Fruit fly (Drosophila melanogaster) whole organism, embryonic: Measurements from ENCODE around the gene CG10947.

ENCODE experiments used
- BEAF-32 ChIP-seq: fragments of 200-800 bp; sonication (Bioruptor generic); optimal IDR thresholded peaks from 3 replicates; lab custom pipeline; 2017; ENCODE audit warnings: missing biosample characterization, missing genetic modification characterization, mild to moderate bottlenecking, moderate library complexity, missing genetic modification reagents
- Blimp-1 ChIP-seq: fragments of 200-800 bp; sonication (Bioruptor generic); optimal IDR thresholded peaks from 3 replicates; lab custom pipeline; 2018; ENCODE audit warnings: missing biosample characterization, missing genetic modification characterization, mild to moderate bottlenecking, moderate library complexity, missing genetic modification reagents
- CG10543 ChIP-seq: fragments of 200-800 bp; sonication (Bioruptor generic); optimal IDR thresholded peaks from 3 replicates; lab custom pipeline; 2017; ENCODE audit warnings: missing biosample characterization, mild to moderate bottlenecking, missing genetic modification characterization, moderate library complexity
- CG11093 ChIP-seq: fragments of 200-800 bp; sonication (Bioruptor generic); IDR thresholded peaks from 3 replicates; pipeline ENCODE4 v1.3.6; 2022; ENCODE audit warnings: missing biosample characterization, missing genetic modification characterization
- CG12071 ChIP-seq: fragments of 200-800 bp; sonication (Bioruptor generic); optimal IDR thresholded peaks from 3 replicates; lab custom pipeline; 2018; ENCODE audit warnings: missing biosample characterization, mild to moderate bottlenecking, missing genetic modification characterization
- CG13287 ChIP-seq: fragments of 200-800 bp; sonication (Bioruptor generic); IDR thresholded peaks from 2 replicates; pipeline ENCODE4 v1.3.6; 2022; ENCODE audit warnings: missing biosample characterization, missing genetic modification characterization; ENCODE audit not compliant: partially characterized antibody
- CG14014 ChIP-seq: fragments of 200-800 bp; sonication (Bioruptor generic); IDR thresholded peaks from 2 replicates; pipeline ENCODE4 v1.3.6; 2022; ENCODE audit warnings: missing biosample characterization, missing genetic modification characterization
- CG14710 ChIP-seq: fragments of 200-800 bp; sonication (Bioruptor generic); optimal IDR thresholded peaks from 3 replicates; lab custom pipeline; 2019; ENCODE audit warnings: missing biosample characterization, mild to moderate bottlenecking, missing genetic modification characterization, moderate library complexity
- CG14860 ChIP-seq: fragments of 200-800 bp; sonication (Bioruptor generic); IDR thresholded peaks from 3 replicates; pipeline ENCODE4 v1.3.6; 2022; ENCODE audit warnings: missing biosample characterization, missing genetic modification characterization; ENCODE audit not compliant: partially characterized antibody
- CG15601 ChIP-seq: fragments of 200-800 bp; sonication (Bioruptor generic); optimal IDR thresholded peaks from 3 replicates; lab custom pipeline; 2019; ENCODE audit warnings: missing biosample characterization, mild to moderate bottlenecking, missing genetic modification characterization, moderate library complexity
- CG18476 ChIP-seq: fragments of 200-800 bp; sonication (Bioruptor generic); optimal IDR thresholded peaks from 2 replicates; lab custom pipeline; 2016; ENCODE audit warnings: missing biosample characterization, mild to moderate bottlenecking, missing genetic modification characterization
- CG18764 ChIP-seq: fragments of 200-800 bp; sonication (Bioruptor generic); optimal IDR thresholded peaks from 3 replicates; lab custom pipeline; 2016; ENCODE audit warnings: missing biosample characterization, missing genetic modification characterization
- CG2678 ChIP-seq: fragments of 200-800 bp; sonication (Bioruptor generic); optimal IDR thresholded peaks from 3 replicates; lab custom pipeline; 2019; ENCODE audit warnings: missing biosample characterization, mild to moderate bottlenecking, missing genetic modification characterization, moderate library complexity
- CG3163 ChIP-seq: fragments of 200-800 bp; sonication (Bioruptor generic); optimal IDR thresholded peaks from 3 replicates; lab custom pipeline; 2016; ENCODE audit warnings: missing biosample characterization, missing genetic modification characterization
- CG3281 ChIP-seq: fragments of 200-800 bp; sonication (Bioruptor generic); optimal IDR thresholded peaks from 3 replicates; lab custom pipeline; 2017; ENCODE audit warnings: missing biosample characterization, mild to moderate bottlenecking, missing genetic modification characterization
- CG34422 ChIP-seq: fragments of 200-800 bp; sonication (Bioruptor generic); IDR thresholded peaks from 3 replicates; pipeline ENCODE4 v1.3.6; 2022; ENCODE audit warnings: missing biosample characterization, missing genetic modification characterization
- CG4328 ChIP-seq: fragments of 200-800 bp; sonication (Bioruptor generic); optimal IDR thresholded peaks from 3 replicates; lab custom pipeline; 2017; ENCODE audit warnings: missing biosample characterization, missing genetic modification reagents, missing genetic modification characterization
- CG6854 ChIP-seq: fragments of 200-800 bp; sonication (Bioruptor generic); optimal IDR thresholded peaks from 3 replicates; lab custom pipeline; 2017; ENCODE audit warnings: missing biosample characterization, mild to moderate bottlenecking, missing genetic modification characterization
- CG7271 ChIP-seq: fragments of 200-800 bp; sonication (Bioruptor generic); optimal IDR thresholded peaks from 2 replicates; lab custom pipeline; 2018; ENCODE audit warnings: missing biosample characterization, mild to moderate bottlenecking, missing genetic modification characterization, moderate library complexity
- CG8924 ChIP-seq: fragments of 200-800 bp; optimal IDR thresholded peaks from 3 replicates; lab custom pipeline; 2019; ENCODE audit warnings: missing biosample characterization, mild to moderate bottlenecking, missing genetic modification characterization, moderate library complexity
- CTCF ChIP-seq: fragments of 200-800 bp; sonication (Bioruptor generic); optimal IDR thresholded peaks from 2 replicates; lab custom pipeline; 2017; ENCODE audit warnings: missing biosample characterization, mild to moderate bottlenecking, missing genetic modification characterization, moderate library complexity
- Chrac-16 ChIP-seq: fragments of 200-800 bp; sonication (Bioruptor generic); optimal IDR thresholded peaks from 3 replicates; lab custom pipeline; 2016; ENCODE audit warnings: missing biosample characterization, missing genetic modification characterization
- CrebB ChIP-seq: fragments of 200-800 bp; sonication (Bioruptor generic); optimal IDR thresholded peaks from 3 replicates; lab custom pipeline; 2018; ENCODE audit warnings: missing biosample characterization, mild to moderate bottlenecking, missing genetic modification characterization
- Dad ChIP-seq: fragments of 200-800 bp; sonication (Bioruptor generic); optimal IDR thresholded peaks from 3 replicates; lab custom pipeline; 2016; ENCODE audit warnings: missing biosample characterization, missing genetic modification characterization
- Drgx ChIP-seq: fragments of 200-800 bp; sonication (Bioruptor generic); IDR thresholded peaks from 2 replicates; pipeline ENCODE4 v1.3.6; 2022; ENCODE audit warnings: missing biosample characterization, missing genetic modification characterization
- Elba2 ChIP-seq: fragments of 200-800 bp; sonication (Bioruptor generic); optimal IDR thresholded peaks from 3 replicates; lab custom pipeline; 2016; ENCODE audit warnings: missing biosample characterization, missing genetic modification characterization
- Ets97D ChIP-seq: fragments of 200-800 bp; sonication (Bioruptor generic); optimal IDR thresholded peaks from 3 replicates; lab custom pipeline; 2016; ENCODE audit warnings: missing biosample characterization, missing genetic modification characterization
- Lim3 ChIP-seq: fragments of 200-800 bp; sonication (Bioruptor generic); IDR thresholded peaks from 2 replicates; pipeline ENCODE4 v1.3.6; 2022; ENCODE audit warnings: missing biosample characterization, missing genetic modification characterization
- MESR4 ChIP-seq: fragments of 200-800 bp; sonication (Bioruptor generic); optimal IDR thresholded peaks from 2 replicates; lab custom pipeline; 2018; ENCODE audit warnings: missing biosample characterization, mild to moderate bottlenecking, missing genetic modification characterization, moderate library complexity
- NK7.1 ChIP-seq: fragments of 200-800 bp; sonication (Bioruptor generic); optimal IDR thresholded peaks from 3 replicates; lab custom pipeline; 2016; ENCODE audit warnings: missing biosample characterization, missing genetic modification characterization
- Oaz ChIP-seq: fragments of 200-800 bp; sonication (Bioruptor generic); IDR thresholded peaks from 2 replicates; pipeline ENCODE4 v1.3.6; 2022; ENCODE audit warnings: missing biosample characterization, missing genetic modification characterization
- Poxn ChIP-seq: fragments of 200-800 bp; sonication (Bioruptor generic); IDR thresholded peaks from 2 replicates; pipeline ENCODE4 v1.3.6; 2022; ENCODE audit warnings: missing biosample characterization, missing genetic modification characterization
- Xbp1 ChIP-seq: fragments of 200-800 bp; sonication (Bioruptor generic); optimal IDR thresholded peaks from 3 replicates; lab custom pipeline; 2016; ENCODE audit warnings: missing biosample characterization, mild to moderate bottlenecking, missing genetic modification characterization
- Xrp1 ChIP-seq: fragments of 200-800 bp; sonication (Bioruptor generic); IDR thresholded peaks from 2 replicates; pipeline ENCODE4 v1.3.6; 2022; ENCODE audit warnings: missing biosample characterization, missing genetic modification characterization
- YL-1 ChIP-seq: fragments of 200-800 bp; sonication (Bioruptor generic); optimal IDR thresholded peaks from 3 replicates; lab custom pipeline; 2017; ENCODE audit warnings: missing biosample characterization, mild to moderate bottlenecking, missing genetic modification characterization
- bsh ChIP-seq, 2 experiments: fragments of 200-800 bp; sonication (Bioruptor generic); optimal IDR thresholded peaks; 2 replicates each; lab custom pipeline; 2017 to 2018; ENCODE audit warnings: mild to moderate bottlenecking in 2 of 2, missing biosample characterization in 2 of 2, missing genetic modification characterization in 2 of 2, moderate library complexity in 1 of 2
- chn ChIP-seq: fragments of 200-800 bp; sonication (Bioruptor generic); optimal IDR thresholded peaks from 2 replicates; lab custom pipeline; 2016; ENCODE audit warnings: missing biosample characterization, missing genetic modification characterization
- da ChIP-seq: fragments of 200-800 bp; sonication (Bioruptor generic); optimal IDR thresholded peaks from 2 replicates; lab custom pipeline; 2016; ENCODE audit warnings: missing biosample characterization, missing genetic modification characterization
- dan ChIP-seq: fragments of 200-800 bp; sonication (Bioruptor generic); IDR thresholded peaks from 2 replicates; pipeline ENCODE4 v1.3.6; 2022; ENCODE audit warnings: missing biosample characterization, missing genetic modification characterization
- emc ChIP-seq: fragments of 200-800 bp; sonication (Bioruptor generic); optimal IDR thresholded peaks from 2 replicates; lab custom pipeline; 2016; ENCODE audit warnings: missing biosample characterization, missing genetic modification characterization
- gsb ChIP-seq: fragments of 200-800 bp; sonication (Bioruptor generic); IDR thresholded peaks from 2 replicates; pipeline ENCODE4 v1.3.6; 2022; ENCODE audit warnings: missing biosample characterization, missing genetic modification characterization
- h ChIP-seq: fragments of >200 bp; optimal IDR thresholded peaks from 2 replicates; lab custom pipeline; 2017
- lab ChIP-seq: fragments of 200-800 bp; sonication (Bioruptor generic); optimal IDR thresholded peaks from 3 replicates; lab custom pipeline; 2017; ENCODE audit warnings: missing biosample characterization, missing genetic modification characterization, mild to moderate bottlenecking, moderate library complexity, missing genetic modification reagents
- nmo ChIP-seq: fragments of 200-800 bp; sonication (Bioruptor generic); optimal IDR thresholded peaks from 2 replicates; lab custom pipeline; 2018; ENCODE audit warnings: missing biosample characterization, mild to moderate bottlenecking, missing genetic modification characterization, moderate library complexity
- p53 ChIP-seq: fragments of 200-800 bp; sonication (Bioruptor generic); optimal IDR thresholded peaks from 2 replicates; lab custom pipeline; 2016; ENCODE audit warnings: missing biosample characterization, missing genetic modification characterization
- sc ChIP-seq, 3 experiments: fragments of >200 bp in 2 of 3; fragments of 200-800 bp in 1 of 3; sonication (Bioruptor generic) in 1 of 3; optimal IDR thresholded peaks; 2 replicates in 2 of 3; 3 replicates in 1 of 3; lab custom pipeline; 2017; ENCODE audit warnings: mild to moderate bottlenecking in 1 of 3, missing biosample characterization in 1 of 3, missing genetic modification characterization in 1 of 3, missing genetic modification reagents in 1 of 3
- schlank ChIP-seq: fragments of 200-800 bp; sonication (Bioruptor generic); optimal IDR thresholded peaks from 2 replicates; lab custom pipeline; 2018; ENCODE audit warnings: missing biosample characterization, mild to moderate bottlenecking, missing genetic modification characterization
- scrt ChIP-seq: fragments of 200-800 bp; sonication (Bioruptor generic); optimal IDR thresholded peaks from 2 replicates; lab custom pipeline; 2018; ENCODE audit warnings: missing biosample characterization, mild to moderate bottlenecking, missing genetic modification characterization, moderate library complexity
- sima ChIP-seq: fragments of 200-800 bp; sonication (Bioruptor generic); optimal IDR thresholded peaks from 2 replicates; lab custom pipeline; 2016; ENCODE audit warnings: missing biosample characterization, missing genetic modification characterization
- sob ChIP-seq: fragments of 200-800 bp; sonication (Bioruptor generic); IDR thresholded peaks from 2 replicates; pipeline ENCODE4 v1.3.6; 2022; ENCODE audit warnings: missing biosample characterization, missing genetic modification characterization
- tll ChIP-seq, 2 experiments: fragments of 200-800 bp in 1 of 2; fragments of >200 bp in 1 of 2; sonication (Bioruptor generic) in 1 of 2; optimal IDR thresholded peaks; 2 replicates each; lab custom pipeline; 2017 to 2019; ENCODE audit warnings: missing biosample characterization in 2 of 2, missing genetic modification characterization in 2 of 2, mild to moderate bottlenecking in 1 of 2, moderate library complexity in 1 of 2
- wor ChIP-seq: fragments of 200-800 bp; sonication (Bioruptor generic); IDR thresholded peaks from 2 replicates; pipeline ENCODE4 v1.3.6; 2022; ENCODE audit warnings: missing biosample characterization, missing genetic modification characterization

The CG10947 gene

DNA sequence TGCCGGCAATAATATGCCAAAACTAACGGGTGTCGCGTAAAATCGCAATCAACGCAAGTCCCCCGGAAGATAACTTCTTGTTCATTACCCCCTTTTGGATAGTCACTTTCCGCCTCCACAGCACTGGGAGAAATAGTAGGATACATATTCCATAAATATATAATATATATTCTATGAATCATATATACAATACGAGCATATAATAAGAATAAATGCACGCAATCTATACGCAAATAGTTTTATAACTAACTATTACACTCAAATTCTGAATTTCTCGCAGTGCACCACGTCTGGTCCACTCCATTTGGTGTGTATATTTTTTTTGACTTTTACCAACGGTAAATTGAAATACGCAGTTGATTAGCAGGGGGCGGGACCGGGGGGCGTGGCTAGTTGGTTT lies 44.4 kb downstream of the CG10947 start (continued):
- TF ChIP-seq Oaz (no peak), p53 (GFP tag; lab: Kevin White, UChicago) (no peak), CG14710 (tag; lab: Kevin White, UChicago) (peak; percentile 6), chn (no peak), CG18764 (GFP tag; lab: Kevin White, UChicago) (no peak), CG10543 (GFP tag; lab: Kevin White, UChicago) (no peak), da (no peak), CrebB (tag; lab: Kevin White, UChicago) (no peak), Blimp-1 (peak; percentile 62), CG13287 (no peak), schlank (tag; lab: Kevin White, UChicago) (no peak), CG7271 (tag; lab: Kevin White, UChicago) (no peak), wor (GFP tag; lab: Robert Waterston, UW) (no peak), sc (optimal IDR thresholded peaks at IDR 0.05; lab: Kevin White, UChicago) (no peak), sc (GFP tag; optimal IDR thresholded peaks at IDR 0.05; lab: Kevin White, UChicago) (no peak), BEAF-32 (GFP tag; lab: Kevin White, UChicago) (no peak), Ets97D (GFP tag; lab: Kevin White, UChicago) (no peak), h (lab: Kevin White, UChicago) (no peak), Chrac-16 (no peak), CG4328 (GFP tag; lab: Kevin White, UChicago) (no peak), nmo (GFP tag; lab: Kevin White, UChicago) (peak; percentile 3), Poxn (GFP tag; lab: Robert Waterston, UW) (no peak), sima (GFP tag; lab: Kevin White, UChicago) (no peak), dan (GFP tag; lab: Robert Waterston, UW) (no peak), CG14014 (GFP tag; lab: Robert Waterston, UW) (no peak), CG3281 (no peak), Lim3 (GFP tag; lab: Robert Waterston, UW) (no peak), CG3163 (GFP tag; lab: Kevin White, UChicago) (no peak), tll (GFP tag; optimal IDR thresholded peaks at IDR 0.05; lab: Kevin White, UChicago) (no peak), YL-1 (GFP tag; lab: Kevin White, UChicago) (no peak), lab (GFP tag; lab: Kevin White, UChicago) (no peak), CG34422 (GFP tag; lab: Robert Waterston, UW) (0 out of 3 replicates have a peak, but pooled peaks have one; percentile 26), CG8924 (tag; lab: Kevin White, UChicago) (no peak), CG18476 (GFP tag; lab: Kevin White, UChicago) (no peak), bsh (GFP tag; optimal IDR thresholded peaks at IDR 0.05; lab: Kevin White, UChicago) (peak in 1 of 2 experiments; percentile 69), CG15601 (tag; lab: Kevin White, UChicago) (no peak), Elba2 (GFP tag; lab: Kevin White, UChicago) (no peak), scrt (GFP tag; lab: Kevin White, UChicago) (no peak), CG2678 (tag; lab: Kevin White, UChicago) (no peak), NK7.1 (GFP tag; lab: Kevin White, UChicago) (no peak), CTCF (GFP tag; lab: Kevin White, UChicago) (no peak), Xbp1 (GFP tag; lab: Kevin White, UChicago) (peak; percentile 8), CG11093 (no peak), CG12071 (GFP tag; lab: Kevin White, UChicago) (no peak), sob (GFP tag; lab: Robert Waterston, UW) (no peak), emc (no peak), Drgx (GFP tag; lab: Robert Waterston, UW) (peak; percentile 43; the same call in 1 of the 2 replicates), MESR4 (GFP tag; lab: Kevin White, UChicago) (no peak), CG14860 (GFP tag; lab: Robert Waterston, UW) (no peak), Dad (GFP tag; lab: Kevin White, UChicago) (no peak), Xrp1 (GFP tag; lab: Robert Waterston, UW) (peak; percentile 35; the same call in 1 of the 2 replicates), CG6854 (no peak), gsb (GFP tag; lab: Robert Waterston, UW) (no peak)
